Fruit fly (Drosophila melanogaster) whole organism, embryonic: ENCODE results near the gene FBXO11.

ENCODE experiments used
- Atf6 ChIP-seq: fragments of 200-800 bp; sonication (Bioruptor generic); IDR thresholded peaks from 2 replicates; pipeline ENCODE4 v1.3.6; 2022; ENCODE audit warnings: missing biosample characterization, missing genetic modification characterization
- Bteb2 ChIP-seq: fragments of 200-800 bp; sonication (Bioruptor generic); optimal IDR thresholded peaks from 2 replicates; lab custom pipeline; 2016; ENCODE audit warnings: missing biosample characterization, missing genetic modification characterization
- CG10147 ChIP-seq: fragments of 200-800 bp; sonication (Bioruptor generic); optimal IDR thresholded peaks from 2 replicates; lab custom pipeline; 2019; ENCODE audit warnings: missing biosample characterization, mild to moderate bottlenecking, missing genetic modification characterization, moderate library complexity
- CG10321 ChIP-seq: fragments of 200-800 bp; sonication (Bioruptor generic); IDR thresholded peaks from 2 replicates; pipeline ENCODE4 v1.3.6; 2022; ENCODE audit warnings: missing biosample characterization, missing genetic modification characterization
- CG13424 ChIP-seq: fragments of 200-800 bp; sonication (Bioruptor generic); optimal IDR thresholded peaks from 2 replicates; lab custom pipeline; 2019; ENCODE audit warnings: missing biosample characterization, mild to moderate bottlenecking, missing genetic modification characterization, moderate library complexity
- CG13775 ChIP-seq: fragments of 200-800 bp; sonication (Bioruptor generic); optimal IDR thresholded peaks from 3 replicates; lab custom pipeline; 2017; ENCODE audit warnings: missing biosample characterization, mild to moderate bottlenecking, missing genetic modification characterization
- CG1647 ChIP-seq: fragments of 200-800 bp; sonication (Bioruptor generic); optimal IDR thresholded peaks from 3 replicates; lab custom pipeline; 2016; ENCODE audit warnings: missing biosample characterization, missing genetic modification characterization
- CG1792 ChIP-seq: fragments of 200-800 bp; sonication (Bioruptor generic); optimal IDR thresholded peaks from 2 replicates; lab custom pipeline; 2016; ENCODE audit warnings: missing biosample characterization, missing genetic modification characterization
- CG2116 ChIP-seq: fragments of 200-800 bp; sonication (Bioruptor generic); optimal IDR thresholded peaks from 3 replicates; lab custom pipeline; 2018; ENCODE audit warnings: missing biosample characterization, mild to moderate bottlenecking, missing genetic modification characterization
- CG2120 ChIP-seq: fragments of 200-800 bp; sonication (Bioruptor generic); optimal IDR thresholded peaks from 3 replicates; lab custom pipeline; 2016; ENCODE audit warnings: missing biosample characterization, missing genetic modification characterization
- CG2129 ChIP-seq: fragments of 200-800 bp; sonication (Bioruptor generic); IDR thresholded peaks from 2 replicates; pipeline ENCODE4 v1.3.6; 2022; ENCODE audit warnings: missing biosample characterization, missing genetic modification characterization; ENCODE audit not compliant: partially characterized antibody
- CG2199 ChIP-seq: fragments of 200-800 bp; sonication (Bioruptor generic); IDR thresholded peaks from 3 replicates; pipeline ENCODE4 v1.3.6; 2022; ENCODE audit warnings: missing biosample characterization, missing genetic modification characterization
- CG2202 ChIP-seq: fragments of 200-800 bp; sonication (Bioruptor generic); optimal IDR thresholded peaks from 2 replicates; lab custom pipeline; 2018; ENCODE audit warnings: missing biosample characterization, mild to moderate bottlenecking, missing genetic modification characterization
- CG3163 ChIP-seq: fragments of 200-800 bp; sonication (Bioruptor generic); optimal IDR thresholded peaks from 3 replicates; lab custom pipeline; 2016; ENCODE audit warnings: missing biosample characterization, missing genetic modification characterization
- CG32767 ChIP-seq: fragments of 200-800 bp; sonication (Bioruptor generic); IDR thresholded peaks from 2 replicates; pipeline ENCODE4 v1.3.6; 2022; ENCODE audit warnings: missing biosample characterization, missing genetic modification characterization
- CG4282 ChIP-seq: fragments of 200-800 bp; sonication (Bioruptor generic); optimal IDR thresholded peaks from 2 replicates; lab custom pipeline; 2016; ENCODE audit warnings: missing biosample characterization, missing genetic modification characterization
- CG6254 ChIP-seq: fragments of 200-800 bp; sonication (Bioruptor generic); optimal IDR thresholded peaks from 3 replicates; lab custom pipeline; 2017; ENCODE audit warnings: mild to moderate bottlenecking, missing biosample characterization, missing genetic modification reagents, missing genetic modification characterization
- CG7839 ChIP-seq: fragments of 200-800 bp; sonication (Bioruptor generic); optimal IDR thresholded peaks from 3 replicates; lab custom pipeline; 2018; ENCODE audit warnings: missing biosample characterization, mild to moderate bottlenecking, missing genetic modification characterization, moderate library complexity
- CG8281 ChIP-seq: fragments of 200-800 bp; sonication (Bioruptor generic); optimal IDR thresholded peaks from 2 replicates; lab custom pipeline; 2018; ENCODE audit warnings: missing biosample characterization, mild to moderate bottlenecking, missing genetic modification characterization, moderate library complexity
- CG8388 ChIP-seq: fragments of 200-800 bp; sonication (Bioruptor generic); optimal IDR thresholded peaks from 2 replicates; lab custom pipeline; 2019; ENCODE audit warnings: missing biosample characterization, mild to moderate bottlenecking, missing genetic modification characterization, moderate library complexity
- D19A ChIP-seq: fragments of 200-800 bp; optimal IDR thresholded peaks from 3 replicates; lab custom pipeline; 2019; ENCODE audit warnings: missing biosample characterization, mild to moderate bottlenecking, missing genetic modification characterization, moderate library complexity
- D19B ChIP-seq: fragments of 200-800 bp; sonication (Bioruptor generic); optimal IDR thresholded peaks from 2 replicates; lab custom pipeline; 2017; ENCODE audit warnings: missing biosample characterization, mild to moderate bottlenecking, missing genetic modification characterization
- Oaz ChIP-seq: fragments of 200-800 bp; sonication (Bioruptor generic); IDR thresholded peaks from 2 replicates; pipeline ENCODE4 v1.3.6; 2022; ENCODE audit warnings: missing biosample characterization, missing genetic modification characterization
- Rfx ChIP-seq: fragments of 200-800 bp; sonication (Bioruptor generic); IDR thresholded peaks from 2 replicates; pipeline ENCODE4 v1.3.6; 2022; ENCODE audit warnings: missing biosample characterization, missing genetic modification characterization
- Six4 ChIP-seq: fragments of 200-800 bp; sonication (Bioruptor generic); optimal IDR thresholded peaks from 2 replicates; lab custom pipeline; 2016; ENCODE audit warnings: missing biosample characterization, missing genetic modification characterization
- Taf1 ChIP-seq: fragments of 200-800 bp; sonication (Bioruptor generic); IDR thresholded peaks from 2 replicates; pipeline ENCODE4 v1.3.6; 2022; ENCODE audit warnings: missing biosample characterization, missing genetic modification characterization
- Trl ChIP-seq, 3 experiments: fragments of >200 bp in 2 of 3; fragments of 200-800 bp in 1 of 3; sonication (Bioruptor generic) in 1 of 3; optimal IDR thresholded peaks; 2 replicates in 1 of 3; 3 replicates in 2 of 3; lab custom pipeline; 2016 to 2017; ENCODE audit warnings: missing biosample characterization in 1 of 3, missing genetic modification characterization in 1 of 3
- ara ChIP-seq: fragments of 200-800 bp; sonication (Bioruptor generic); IDR thresholded peaks from 2 replicates; pipeline ENCODE4 v1.3.6; 2022; ENCODE audit warnings: missing biosample characterization, missing genetic modification characterization
- ase ChIP-seq: fragments of 200-800 bp; sonication (Bioruptor generic); IDR thresholded peaks from 3 replicates; pipeline ENCODE4 v1.3.6; 2022; ENCODE audit warnings: missing biosample characterization, missing genetic modification characterization
- ash1 ChIP-seq: fragments of 200-800 bp; sonication (Bioruptor generic); optimal IDR thresholded peaks from 2 replicates; lab custom pipeline; 2018; ENCODE audit warnings: missing biosample characterization, mild to moderate bottlenecking, missing genetic modification characterization
- caup ChIP-seq: fragments of 200-800 bp; sonication (Bioruptor generic); optimal IDR thresholded peaks from 3 replicates; lab custom pipeline; 2017; ENCODE audit warnings: missing biosample characterization, mild to moderate bottlenecking, missing genetic modification characterization, moderate library complexity; ENCODE audit not compliant: severe bottlenecking
- chif ChIP-seq, 2 experiments: fragments of 200-800 bp; sonication (Bioruptor generic); optimal IDR thresholded peaks; 3 replicates each; lab custom pipeline; 2016; ENCODE audit warnings: missing biosample characterization in 2 of 2, missing genetic modification characterization in 2 of 2
- chinmo ChIP-seq: fragments of 200-800 bp; sonication (Bioruptor generic); IDR thresholded peaks from 4 replicates; pipeline ENCODE4 v1.3.6; 2022; ENCODE audit warnings: missing biosample characterization, missing genetic modification characterization; ENCODE audit not compliant: partially characterized antibody
- corto ChIP-seq: fragments of 200-800 bp; sonication (Bioruptor generic); optimal IDR thresholded peaks from 2 replicates; lab custom pipeline; 2016; ENCODE audit warnings: missing biosample characterization, mild to moderate bottlenecking, missing genetic modification characterization, moderate library complexity
- croc ChIP-seq: fragments of 200-800 bp; sonication (Bioruptor generic); conservative IDR thresholded peaks from 3 replicates; pipeline ENCODE4 v1.3.6; 2022; ENCODE audit warnings: missing biosample characterization, missing genetic modification characterization
- dm ChIP-seq: fragments of 200-800 bp; sonication (Bioruptor generic); optimal IDR thresholded peaks from 3 replicates; lab custom pipeline; 2016; ENCODE audit warnings: missing biosample characterization, missing genetic modification characterization
- emc ChIP-seq: fragments of 200-800 bp; sonication (Bioruptor generic); optimal IDR thresholded peaks from 2 replicates; lab custom pipeline; 2016; ENCODE audit warnings: missing biosample characterization, missing genetic modification characterization
- fd96Cb ChIP-seq: fragments of 200-800 bp; sonication (Bioruptor generic); optimal IDR thresholded peaks from 2 replicates; lab custom pipeline; 2018; ENCODE audit warnings: missing biosample characterization, mild to moderate bottlenecking, missing genetic modification characterization, moderate library complexity
- gce ChIP-seq: fragments of 200-800 bp; sonication (Bioruptor generic); IDR thresholded peaks from 3 replicates; pipeline ENCODE4 v1.3.6; 2022; ENCODE audit warnings: missing biosample characterization, missing genetic modification characterization
- ham ChIP-seq: fragments of 200-800 bp; sonication (Bioruptor generic); IDR thresholded peaks from 2 replicates; pipeline ENCODE4 v1.3.6; 2022; ENCODE audit warnings: missing biosample characterization, missing genetic modification characterization
- hth ChIP-seq: fragments of >200 bp; optimal IDR thresholded peaks from 2 replicates; lab custom pipeline; 2017; ENCODE audit warnings: inconsistent platforms
- jing ChIP-seq: fragments of 200-800 bp; sonication (Bioruptor generic); optimal IDR thresholded peaks from 2 replicates; lab custom pipeline; 2018; ENCODE audit warnings: missing biosample characterization, mild to moderate bottlenecking, missing genetic modification characterization
- lola ChIP-seq, 3 experiments: fragments of >200 bp in 2 of 3; fragments of 200-800 bp in 1 of 3; sonication (Bioruptor generic) in 1 of 3; optimal IDR thresholded peaks; 2 replicates each; lab custom pipeline; 2017 to 2019; ENCODE audit warnings: missing biosample characterization in 3 of 3, missing genetic modification characterization in 3 of 3, mild to moderate bottlenecking in 1 of 3, moderate library complexity in 1 of 3
- nerfin-1 ChIP-seq: fragments of 200-800 bp; sonication (Bioruptor generic); optimal IDR thresholded peaks from 3 replicates; lab custom pipeline; 2019; ENCODE audit warnings: missing biosample characterization, mild to moderate bottlenecking, missing genetic modification characterization, moderate library complexity
- prd ChIP-seq, 3 experiments: fragments of >200 bp in 2 of 3; fragments of 200-800 bp in 1 of 3; sonication (Bioruptor generic) in 1 of 3; optimal IDR thresholded peaks in 2 of 3; IDR thresholded peaks in 1 of 3; 2 replicates in 2 of 3; 3 replicates in 1 of 3; pipeline versions ENCODE4 v1.3.6 to Lab custom; 2017 to 2022; ENCODE audit warnings: missing biosample characterization in 1 of 3, missing genetic modification characterization in 1 of 3
- ranshi ChIP-seq: fragments of 200-800 bp; sonication (Bioruptor generic); IDR thresholded peaks from 2 replicates; pipeline ENCODE4 v1.3.6; 2022; ENCODE audit warnings: missing biosample characterization, missing genetic modification characterization
- sim ChIP-seq: fragments of 200-800 bp; sonication (Bioruptor generic); IDR thresholded peaks from 2 replicates; pipeline ENCODE4 v1.3.6; 2022; ENCODE audit warnings: missing biosample characterization, missing genetic modification characterization
- tgo ChIP-seq: fragments of 200-800 bp; sonication (Bioruptor generic); IDR thresholded peaks from 3 replicates; pipeline ENCODE4 v1.3.6; 2022; ENCODE audit warnings: missing biosample characterization, missing genetic modification characterization
- ttk ChIP-seq: fragments of 200-800 bp; sonication (Bioruptor generic); IDR thresholded peaks from 2 replicates; pipeline ENCODE4 v2.1.2; 2022; ENCODE audit warnings: missing biosample characterization, missing genetic modification characterization
- zen2 ChIP-seq: fragments of 200-800 bp; sonication (Bioruptor generic); IDR thresholded peaks from 3 replicates; pipeline ENCODE4 v1.3.6; 2022; ENCODE audit warnings: missing biosample characterization, missing genetic modification characterization; ENCODE audit not compliant: partially characterized antibody

Gene FBXO11

DNA sequence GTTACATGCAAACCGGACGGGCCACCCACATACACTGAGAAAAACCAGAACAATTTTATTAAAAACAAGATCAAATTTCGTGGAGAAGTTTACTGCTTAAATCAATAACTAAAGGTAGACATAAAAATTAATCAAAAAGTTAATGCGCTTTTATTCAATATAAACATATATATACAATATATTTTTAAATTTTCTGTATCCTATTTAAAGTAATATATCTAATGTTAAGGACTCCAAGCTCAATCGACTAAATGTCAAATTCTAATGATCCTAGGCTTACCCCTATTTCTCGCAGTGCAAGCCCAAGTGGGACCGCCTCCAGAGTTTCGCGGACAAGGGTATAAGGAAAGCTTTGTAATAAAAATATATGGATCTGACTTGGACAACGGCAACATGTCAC is 48.6 kb upstream of the FBXO11 start (continued):
- no peak; the same call in 2 of the 3 replicates for TF ChIP-seq tgo (GFP tag; lab: Robert Waterston, UW)
- TF ChIP-seq Rfx = peak; percentile 24; the same call in 1 of the 2 replicates
- no peak for TF ChIP-seq CG2129 (GFP tag; lab: Robert Waterston, UW)
- no peak for TF ChIP-seq jing (GFP tag; lab: Kevin White, UChicago)
- peak; percentile 10 for TF ChIP-seq D19A (tag; lab: Kevin White, UChicago)
- no peak for TF ChIP-seq CG3163 (GFP tag; lab: Kevin White, UChicago)
- no peak for TF ChIP-seq corto (GFP tag; lab: Kevin White, UChicago)
- TF ChIP-seq hth (lab: Kevin White, UChicago) = no peak
- no peak for TF ChIP-seq CG2202 (tag; lab: Kevin White, UChicago)
- no peak for TF ChIP-seq ranshi
- TF ChIP-seq chif (GFP tag; optimal IDR thresholded peaks at IDR 0.05; lab: Kevin White, UChicago) = no peak
- peak; percentile 21 for TF ChIP-seq CG13424
- no peak for TF ChIP-seq Atf6 (GFP tag; lab: Robert Waterston, UW)
- TF ChIP-seq gce (GFP tag; lab: Robert Waterston, UW) = no peak
- no peak for TF ChIP-seq nerfin-1 (tag; lab: Kevin White, UChicago)
- TF ChIP-seq CG10147 (GFP tag; lab: Kevin White, UChicago) = peak; percentile 17
- peak; percentile 6 for TF ChIP-seq fd96Cb
- no peak for TF ChIP-seq Bteb2 (GFP tag; lab: Kevin White, UChicago)
- TF ChIP-seq CG1792 (GFP tag; lab: Kevin White, UChicago) = no peak
- TF ChIP-seq croc = no peak
- TF ChIP-seq ash1 (GFP tag; lab: Kevin White, UChicago) = no peak
- no peak for TF ChIP-seq chinmo (GFP tag; lab: Robert Waterston, UW)
- peak; percentile 9 for TF ChIP-seq caup
- TF ChIP-seq emc (GFP tag; lab: Kevin White, UChicago) = no peak
- TF ChIP-seq CG7839 = peak; percentile 51
- TF ChIP-seq CG10321 (GFP tag; lab: Robert Waterston, UW) = no peak
- TF ChIP-seq CG6254 = no peak
- no peak for TF ChIP-seq Six4 (GFP tag; lab: Kevin White, UChicago)
- no peak; the same call in 1 of the 2 replicates for TF ChIP-seq ttk
- no peak for TF ChIP-seq CG1647 (GFP tag; lab: Kevin White, UChicago)
- no peak for TF ChIP-seq CG2120 (GFP tag; lab: Kevin White, UChicago)
- TF ChIP-seq CG13775 (GFP tag; lab: Kevin White, UChicago) = no peak
- no peak for TF ChIP-seq CG2116 (GFP tag; lab: Kevin White, UChicago)
- TF ChIP-seq sim (GFP tag; lab: Robert Waterston, UW) = no peak
- no peak for TF ChIP-seq D19B
- TF ChIP-seq dm = no peak
- no peak for TF ChIP-seq CG2199
- no peak for TF ChIP-seq CG8281 (tag; lab: Kevin White, UChicago)
- no peak for TF ChIP-seq CG4282 (GFP tag; lab: Kevin White, UChicago)
- TF ChIP-seq Oaz (GFP tag; lab: Robert Waterston, UW) = no peak
- no peak for TF ChIP-seq Trl (optimal IDR thresholded peaks at IDR 0.05; lab: Kevin White, UChicago)
- no peak for TF ChIP-seq Trl (GFP tag; optimal IDR thresholded peaks at IDR 0.05; lab: Kevin White, UChicago)
- TF ChIP-seq ase = no peak
- TF ChIP-seq zen2 (GFP tag; lab: Robert Waterston, UW) = no peak
- TF ChIP-seq ara (GFP tag; lab: Robert Waterston, UW) = no peak
- no peak for TF ChIP-seq CG32767 (GFP tag; lab: Robert Waterston, UW)
- no peak for TF ChIP-seq prd (optimal IDR thresholded peaks at IDR 0.05; lab: Kevin White, UChicago)
- TF ChIP-seq prd (GFP tag; IDR thresholded peaks at IDR 0.05; lab: Robert Waterston, UW) = no peak
- TF ChIP-seq ham = no peak
- TF ChIP-seq Taf1 (GFP tag; lab: Robert Waterston, UW) = no peak
- no peak for TF ChIP-seq CG8388 (GFP tag; lab: Kevin White, UChicago)
- TF ChIP-seq lola (GFP tag; optimal IDR thresholded peaks at IDR 0.05; lab: Kevin White, UChicago) = no peak
